Worm (Caenorhabditis elegans) whole organism, late embryonic: ENCODE data around the gene F56D6.19.

Source experiments
- T23F11.4 ChIP-seq: fragments of 200-800 bp; sonication (Bioruptor generic); optimal IDR thresholded peaks from 2 replicates; lab custom pipeline; 2018; ENCODE audit warnings: mild to moderate bottlenecking, missing genetic modification characterization, missing compliant biosample characterization
- Y22D7AL.16 ChIP-seq: sonication (generic microtip); optimal IDR thresholded peaks from 2 replicates; lab custom pipeline; 2016; ENCODE audit warnings: missing genetic modification characterization, missing compliant biosample characterization
- ceh-18 ChIP-seq: sonication (generic microtip); optimal IDR thresholded peaks from 2 replicates; lab custom pipeline; 2016; ENCODE audit warnings: missing genetic modification characterization, missing compliant biosample characterization
- ceh-19 ChIP-seq: fragments of 200-800 bp; sonication (Bioruptor generic); optimal IDR thresholded peaks from 2 replicates; lab custom pipeline; 2018; ENCODE audit warnings: mild to moderate bottlenecking, missing genetic modification characterization, missing compliant biosample characterization
- ceh-24 ChIP-seq: sonication (generic microtip); optimal IDR thresholded peaks from 2 replicates; lab custom pipeline; 2016; ENCODE audit warnings: mild to moderate bottlenecking, missing genetic modification characterization, missing compliant biosample characterization
- ceh-45 ChIP-seq: fragments of 200-800 bp; sonication (Bioruptor generic); IDR thresholded peaks from 2 replicates; pipeline ENCODE4 v1.3.6; 2022; ENCODE audit warnings: missing genetic modification reagents, missing genetic modification characterization, missing compliant biosample characterization
- ceh-6 ChIP-seq: fragments of 200-800 bp; sonication (Bioruptor generic); optimal IDR thresholded peaks from 2 replicates; lab custom pipeline; 2018; ENCODE audit warnings: mild to moderate bottlenecking, missing genetic modification characterization, missing compliant biosample characterization
- ceh-9 ChIP-seq: sonication (generic microtip); optimal IDR thresholded peaks from 2 replicates; lab custom pipeline; 2016; ENCODE audit warnings: mild to moderate bottlenecking, missing genetic modification characterization, inconsistent platforms, missing compliant biosample characterization
- dve-1 ChIP-seq: sonication (generic microtip); optimal IDR thresholded peaks from 2 replicates; lab custom pipeline; 2017; ENCODE audit warnings: antibody characterized with exemption, mild to moderate bottlenecking, missing genetic modification characterization, missing compliant biosample characterization
- elt-4 ChIP-seq: sonication (generic microtip); optimal IDR thresholded peaks from 2 replicates; lab custom pipeline; 2016; ENCODE audit warnings: missing genetic modification characterization, missing compliant biosample characterization
- ets-4 ChIP-seq: sonication (generic microtip); optimal IDR thresholded peaks from 2 replicates; lab custom pipeline; 2016; ENCODE audit warnings: missing genetic modification characterization, missing compliant biosample characterization
- fax-1 ChIP-seq: sonication (generic microtip); optimal IDR thresholded peaks from 2 replicates; lab custom pipeline; 2016; ENCODE audit warnings: missing genotype, missing genetic modification characterization, missing compliant biosample characterization
- fkh-10 ChIP-seq: fragments of 150-350 bp; optimal IDR thresholded peaks from 2 replicates; lab custom pipeline; 2014; ENCODE audit warnings: missing biosample characterization, missing genetic modification reagents, missing genetic modification characterization
- fkh-6 ChIP-seq: sonication (generic microtip); optimal IDR thresholded peaks from 2 replicates; lab custom pipeline; 2016; ENCODE audit warnings: missing genetic modification characterization, missing compliant biosample characterization
- gmeb-2 ChIP-seq: sonication (generic microtip); optimal IDR thresholded peaks from 2 replicates; lab custom pipeline; 2016; ENCODE audit warnings: missing genetic modification characterization, inconsistent platforms, missing compliant biosample characterization
- hlh-13 ChIP-seq: fragments of 200-800 bp; sonication (Bioruptor generic); optimal IDR thresholded peaks from 2 replicates; lab custom pipeline; 2018; ENCODE audit warnings: mild to moderate bottlenecking, missing genetic modification characterization, missing compliant biosample characterization
- hlh-30 ChIP-seq: sonication (generic microtip); optimal IDR thresholded peaks from 2 replicates; lab custom pipeline; 2017; ENCODE audit warnings: antibody characterized with exemption, missing genetic modification characterization, missing compliant biosample characterization; ENCODE audit not compliant: insufficient read depth
- lim-6 ChIP-seq: sonication (generic microtip); optimal IDR thresholded peaks from 2 replicates; lab custom pipeline; 2016; ENCODE audit warnings: missing genetic modification characterization, missing compliant biosample characterization
- madf-2 ChIP-seq: sonication (generic microtip); optimal IDR thresholded peaks from 2 replicates; lab custom pipeline; 2017; ENCODE audit warnings: missing genetic modification characterization, missing compliant biosample characterization
- nhr-232 ChIP-seq: sonication (generic microtip); optimal IDR thresholded peaks from 2 replicates; lab custom pipeline; 2016; ENCODE audit warnings: missing genetic modification characterization, missing compliant biosample characterization
- npax-4 ChIP-seq: sonication (generic microtip); optimal IDR thresholded peaks from 2 replicates; lab custom pipeline; 2016; ENCODE audit warnings: missing genetic modification characterization, missing compliant biosample characterization
- pag-3 ChIP-seq: sonication (generic microtip); optimal IDR thresholded peaks from 2 replicates; lab custom pipeline; 2016; ENCODE audit warnings: missing compliant biosample characterization, missing genetic modification characterization, borderline replicate concordance
- pax-1 ChIP-seq: fragments of 150-350 bp; optimal IDR thresholded peaks from 2 replicates; lab custom pipeline; 2014; ENCODE audit warnings: missing biosample characterization, missing genetic modification characterization
- pha-4 ChIP-seq: fragments of 150-350 bp; optimal IDR thresholded peaks from 2 replicates; lab custom pipeline; 2018; ENCODE audit warnings: missing biosample characterization, missing genetic modification reagents, missing genetic modification characterization
- pqm-1 ChIP-seq: sonication (generic microtip); optimal IDR thresholded peaks from 2 replicates; lab custom pipeline; 2016; ENCODE audit warnings: missing genetic modification characterization, missing compliant biosample characterization
- rnt-1 ChIP-seq: sonication (generic microtip); optimal IDR thresholded peaks from 2 replicates; lab custom pipeline; 2016; ENCODE audit warnings: missing genetic modification characterization, missing compliant biosample characterization
- sdc-2 ChIP-seq: sonication (generic microtip); optimal IDR thresholded peaks from 2 replicates; lab custom pipeline; 2016; ENCODE audit warnings: missing genotype, missing genetic modification characterization, missing compliant biosample characterization
- sox-2 ChIP-seq: fragments of 200-800 bp; sonication (Bioruptor generic); IDR thresholded peaks from 2 replicates; pipeline ENCODE4 v1.3.6; 2022; ENCODE audit warnings: missing genetic modification reagents, missing genetic modification characterization, missing compliant biosample characterization
- sox-4 ChIP-seq: sonication (generic microtip); optimal IDR thresholded peaks from 2 replicates; lab custom pipeline; 2017; ENCODE audit warnings: mild to moderate bottlenecking, missing genetic modification characterization, inconsistent platforms, missing compliant biosample characterization
- syd-9 ChIP-seq: sonication (generic microtip); optimal IDR thresholded peaks from 2 replicates; lab custom pipeline; 2016; ENCODE audit warnings: mild to moderate bottlenecking, missing genetic modification characterization, moderate library complexity, missing compliant biosample characterization
- tbx-2 ChIP-seq: sonication (generic microtip); optimal IDR thresholded peaks from 2 replicates; lab custom pipeline; 2016; ENCODE audit warnings: missing genetic modification characterization, missing compliant biosample characterization
- tbx-7 ChIP-seq: sonication (generic microtip); optimal IDR thresholded peaks from 2 replicates; lab custom pipeline; 2016; ENCODE audit warnings: missing genotype, missing genetic modification characterization, missing compliant biosample characterization
- ttx-3 ChIP-seq: sonication (generic microtip); optimal IDR thresholded peaks from 2 replicates; lab custom pipeline; 2016; ENCODE audit warnings: missing genetic modification reagents, missing genetic modification characterization, missing compliant biosample characterization
- unc-3 ChIP-seq, 2 experiments: fragments of 200-800 bp in 1 of 2; sonication (Bioruptor generic) in 1 of 2; sonication (generic microtip) in 1 of 2; conservative IDR thresholded peaks in 1 of 2; optimal IDR thresholded peaks in 1 of 2; 2 replicates each; pipeline versions ENCODE4 v1.3.6 to Lab custom; 2016 to 2022; ENCODE audit warnings: missing compliant biosample characterization in 2 of 2, missing genetic modification characterization in 2 of 2, missing genetic modification reagents in 1 of 2
- ztf-16 ChIP-seq: sonication (generic microtip); optimal IDR thresholded peaks from 2 replicates; lab custom pipeline; 2017; ENCODE audit warnings: missing genetic modification characterization, missing compliant biosample characterization

The F56D6.19 gene

ce11 chrIV:3902955-3903354, 11.6 kb upstream of the F56D6.19 start, which contains the start of gene F56D6.6:
TSS of gene F56D6.6 (plus strand) at chrIV:3903255.
- TF ChIP-seq fkh-10 (GFP tag; lab: Kevin White, UChicago), result no peak
- no peak for TF ChIP-seq tbx-7 (tag; lab: Kevin White, UChicago)
- no peak for TF ChIP-seq ceh-24 (tag; lab: Kevin White, UChicago)
- no peak for TF ChIP-seq syd-9 (tag; lab: Kevin White, UChicago)
- TF ChIP-seq unc-3 (GFP tag; conservative IDR thresholded peaks at IDR 0.05; lab: Robert Waterston, UW), result no peak
- no peak for TF ChIP-seq unc-3 (tag; optimal IDR thresholded peaks at IDR 0.05; lab: Kevin White, UChicago)
- TF ChIP-seq hlh-13 (GFP tag; lab: Kevin White, UChicago), result no peak
- no peak for TF ChIP-seq ceh-18 (tag; lab: Kevin White, UChicago)
- TF ChIP-seq hlh-30, result no peak
- no peak for TF ChIP-seq ttx-3 (tag; lab: Kevin White, UChicago)
- TF ChIP-seq elt-4 (tag; lab: Kevin White, UChicago), result no peak
- no peak for TF ChIP-seq ceh-6 (GFP tag; lab: Kevin White, UChicago)
- TF ChIP-seq ceh-19 (GFP tag; lab: Kevin White, UChicago), result no peak
- no peak for TF ChIP-seq pqm-1 (tag; lab: Kevin White, UChicago)
- no peak for TF ChIP-seq ztf-16 (tag; lab: Kevin White, UChicago)
- no peak for TF ChIP-seq nhr-232
- no peak for TF ChIP-seq pag-3 (tag; lab: Kevin White, UChicago)
- TF ChIP-seq madf-2 (tag; lab: Kevin White, UChicago), result no peak
- no peak for TF ChIP-seq sox-4 (tag; lab: Kevin White, UChicago)

- TF ChIP-seq sox-4 (tag; lab: Kevin White, UChicago), result no peak
- TF ChIP-seq gmeb-2, result no peak
- no peak for TF ChIP-seq fkh-6 (tag; lab: Kevin White, UChicago)
- TF ChIP-seq pax-1 (tag; lab: Kevin White, UChicago), result no peak
- TF ChIP-seq hlh-30, result no peak
- TF ChIP-seq fkh-10 (GFP tag; lab: Kevin White, UChicago), result no peak
- no peak for TF ChIP-seq pha-4 (tag; lab: Kevin White, UChicago)
- TF ChIP-seq dve-1, result no peak
- no peak for TF ChIP-seq T23F11.4
- TF ChIP-seq ceh-45 (GFP tag; lab: Robert Waterston, UW), result no peak
These were observed 9.9 kb upstream of the F56D6.19 start, which contains the start of gene F56D6.21 for ce11 chrIV:3904620-3905019. TSS of gene F56D6.21 (plus strand) at chrIV:3904920.

ce11 chrIV:3906393-3906792, 8.2 kb upstream of the F56D6.19 start, which contains the start of gene F56D6.11:
TSS of gene F56D6.11 (minus strand) at chrIV:3906493.
- TF ChIP-seq lim-6 (tag; lab: Kevin White, UChicago) (no peak), fax-1 (tag; lab: Kevin White, UChicago) (no peak), rnt-1 (no peak), sox-4 (tag; lab: Kevin White, UChicago) (no peak), ztf-16 (tag; lab: Kevin White, UChicago) (no peak), Y22D7AL.16 (tag; lab: Kevin White, UChicago) (no peak)

- TF ChIP-seq pqm-1 (tag; lab: Kevin White, UChicago), result no peak
These were observed 6.9 kb upstream of the F56D6.19 start, which contains the start of the genes F56D6.22 and F56D6.12 for ce11 chrIV:3907506-3908188. TSS of gene F56D6.22 (minus strand) at chrIV:3907606. TSS of gene F56D6.12 (plus strand) at chrIV:3908138.

- TF ChIP-seq pag-3 (tag; lab: Kevin White, UChicago) (no peak), lim-6 (tag; lab: Kevin White, UChicago) (no peak), ceh-19 (GFP tag; lab: Kevin White, UChicago) (no peak), sox-2 (GFP tag; lab: Robert Waterston, UW) (no peak), ets-4 (tag; lab: Kevin White, UChicago) (no peak), tbx-2 (no peak), tbx-7 (tag; lab: Kevin White, UChicago) (no peak), ceh-9 (tag; lab: Kevin White, UChicago) (no peak), sdc-2 (tag; lab: Kevin White, UChicago) (no peak), npax-4 (tag; lab: Kevin White, UChicago) (no peak)
These were observed 5.4 kb upstream of the F56D6.19 start, which contains the start of gene F56D6.13 for ce11 chrIV:3909114-3909513. TSS of gene F56D6.13 (plus strand) at chrIV:3909414.
